Fruit fly (Drosophila melanogaster) whole organism, embryonic: ENCODE measurements around the gene Lztr1.

ENCODE experiments used
- Aef1 ChIP-seq: fragments of 200-800 bp; sonication (Bioruptor generic); IDR thresholded peaks from 3 replicates; pipeline ENCODE4 v1.3.6; 2022; ENCODE audit warnings: missing biosample characterization, missing genetic modification characterization
- Bdp1 ChIP-seq: fragments of 200-800 bp; sonication (Bioruptor generic); optimal IDR thresholded peaks from 3 replicates; lab custom pipeline; 2016; ENCODE audit warnings: missing biosample characterization, missing genetic modification characterization
- CG12219 ChIP-seq: fragments of 200-800 bp; sonication (Bioruptor generic); optimal IDR thresholded peaks from 3 replicates; lab custom pipeline; 2018; ENCODE audit warnings: missing biosample characterization, mild to moderate bottlenecking, missing genetic modification characterization
- CG13424 ChIP-seq: fragments of 200-800 bp; sonication (Bioruptor generic); optimal IDR thresholded peaks from 2 replicates; lab custom pipeline; 2019; ENCODE audit warnings: missing biosample characterization, mild to moderate bottlenecking, missing genetic modification characterization, moderate library complexity
- CG13894 ChIP-seq: fragments of 200-800 bp; sonication (Bioruptor generic); optimal IDR thresholded peaks from 3 replicates; lab custom pipeline; 2018; ENCODE audit warnings: missing biosample characterization, mild to moderate bottlenecking, missing genetic modification characterization, moderate library complexity
- CG17385 ChIP-seq: fragments of 200-800 bp; sonication (Bioruptor generic); optimal IDR thresholded peaks from 3 replicates; lab custom pipeline; 2018; ENCODE audit warnings: missing biosample characterization, mild to moderate bottlenecking, missing genetic modification characterization
- CG17829 ChIP-seq: fragments of 200-800 bp; optimal IDR thresholded peaks from 2 replicates; lab custom pipeline; 2019; ENCODE audit warnings: missing biosample characterization, mild to moderate bottlenecking, missing genetic modification characterization, moderate library complexity
- CG31224 ChIP-seq: fragments of 200-800 bp; sonication (Bioruptor generic); IDR thresholded peaks from 2 replicates; pipeline ENCODE4 v1.3.6; 2022; ENCODE audit warnings: missing biosample characterization, missing genetic modification characterization
- CG3838 ChIP-seq: fragments of 200-800 bp; sonication (Bioruptor generic); optimal IDR thresholded peaks from 3 replicates; lab custom pipeline; 2016; ENCODE audit warnings: missing biosample characterization, missing genetic modification characterization
- CG5953 ChIP-seq: fragments of 200-800 bp; sonication (Bioruptor generic); IDR thresholded peaks from 2 replicates; pipeline ENCODE4 v1.3.6; 2022; ENCODE audit warnings: missing biosample characterization, missing genetic modification characterization
- CG7987 ChIP-seq: fragments of 200-800 bp; sonication (Bioruptor generic); optimal IDR thresholded peaks from 2 replicates; lab custom pipeline; 2018; ENCODE audit warnings: missing biosample characterization, mild to moderate bottlenecking, missing genetic modification characterization, moderate library complexity
- CG9609 ChIP-seq: fragments of 200-800 bp; sonication (Bioruptor generic); optimal IDR thresholded peaks from 3 replicates; lab custom pipeline; 2016; ENCODE audit warnings: missing biosample characterization, missing genetic modification characterization
- CkIIα-i1 ChIP-seq: fragments of 200-800 bp; sonication (Bioruptor generic); IDR thresholded peaks from 2 replicates; pipeline ENCODE4 v1.3.6; 2022; ENCODE audit warnings: missing biosample characterization, missing genetic modification characterization
- D ChIP-seq, 2 experiments: fragments of 200-800 bp in 1 of 2; fragments of >200 bp in 1 of 2; sonication (Bioruptor generic) in 1 of 2; optimal IDR thresholded peaks; 2 replicates in 1 of 2; 3 replicates in 1 of 2; lab custom pipeline; 2017; ENCODE audit warnings: mild to moderate bottlenecking in 1 of 2, missing biosample characterization in 1 of 2, missing genetic modification characterization in 1 of 2, missing genetic modification reagents in 1 of 2
- Dip3 ChIP-seq: fragments of 200-800 bp; sonication (Bioruptor generic); optimal IDR thresholded peaks from 3 replicates; lab custom pipeline; 2016; ENCODE audit warnings: missing biosample characterization, missing genetic modification characterization
- E2f2 ChIP-seq: fragments of 200-800 bp; sonication (Bioruptor generic); IDR thresholded peaks from 2 replicates; pipeline ENCODE4 v1.3.6; 2022; ENCODE audit warnings: missing biosample characterization, missing genetic modification characterization
- ERR ChIP-seq: fragments of 200-800 bp; sonication (Bioruptor generic); optimal IDR thresholded peaks from 2 replicates; lab custom pipeline; 2016; ENCODE audit warnings: missing biosample characterization, missing genetic modification characterization
- Fer3 ChIP-seq: fragments of 200-800 bp; sonication (Bioruptor generic); optimal IDR thresholded peaks from 2 replicates; lab custom pipeline; 2018; ENCODE audit warnings: missing biosample characterization, mild to moderate bottlenecking, missing genetic modification characterization, moderate library complexity
- Hr39 ChIP-seq: fragments of >200 bp; optimal IDR thresholded peaks from 2 replicates; lab custom pipeline; 2017
- Mad ChIP-seq: fragments of 200-800 bp; sonication (Bioruptor generic); optimal IDR thresholded peaks from 2 replicates; lab custom pipeline; 2016; ENCODE audit warnings: missing biosample characterization, missing genetic modification characterization
- Max ChIP-seq: fragments of 200-800 bp; sonication (Bioruptor generic); optimal IDR thresholded peaks from 2 replicates; lab custom pipeline; 2016; ENCODE audit warnings: missing biosample characterization, mild to moderate bottlenecking, missing genetic modification characterization
- NFAT ChIP-seq: fragments of 200-800 bp; sonication (Bioruptor generic); IDR thresholded peaks from 2 replicates; pipeline ENCODE4 v1.3.6; 2022; ENCODE audit warnings: missing biosample characterization, missing genetic modification characterization
- PHDP ChIP-seq: fragments of 200-800 bp; sonication (Bioruptor generic); optimal IDR thresholded peaks from 3 replicates; lab custom pipeline; 2018; ENCODE audit warnings: missing biosample characterization, mild to moderate bottlenecking, missing genetic modification characterization, moderate library complexity
- Pdp1 ChIP-seq, 2 experiments: fragments of 200-800 bp; sonication (Bioruptor generic); optimal IDR thresholded peaks; 3 replicates each; lab custom pipeline; 2016; ENCODE audit warnings: missing biosample characterization in 2 of 2, missing genetic modification characterization in 2 of 2, mild to moderate bottlenecking in 1 of 2, moderate library complexity in 1 of 2
- Rfx ChIP-seq: fragments of 200-800 bp; sonication (Bioruptor generic); IDR thresholded peaks from 2 replicates; pipeline ENCODE4 v1.3.6; 2022; ENCODE audit warnings: missing biosample characterization, missing genetic modification characterization
- Spps ChIP-seq: fragments of 200-800 bp; sonication (Bioruptor generic); optimal IDR thresholded peaks from 2 replicates; lab custom pipeline; 2018; ENCODE audit warnings: missing biosample characterization, mild to moderate bottlenecking, missing genetic modification characterization
- Usf ChIP-seq: fragments of 200-800 bp; sonication (Bioruptor generic); optimal IDR thresholded peaks from 2 replicates; lab custom pipeline; 2017; ENCODE audit warnings: missing genotype, missing biosample characterization, missing genetic modification characterization
- amos ChIP-seq: fragments of 200-800 bp; sonication (Bioruptor generic); IDR thresholded peaks from 2 replicates; pipeline ENCODE4 v1.3.6; 2022; ENCODE audit warnings: missing biosample characterization, missing genetic modification characterization; ENCODE audit not compliant: partially characterized antibody
- az2 ChIP-seq: fragments of 200-800 bp; sonication (Bioruptor generic); optimal IDR thresholded peaks from 3 replicates; lab custom pipeline; 2016; ENCODE audit warnings: missing biosample characterization, missing genetic modification characterization
- cg ChIP-seq: fragments of 200-800 bp; sonication (Bioruptor generic); optimal IDR thresholded peaks from 3 replicates; lab custom pipeline; 2019; ENCODE audit warnings: missing biosample characterization, mild to moderate bottlenecking, missing genetic modification characterization, moderate library complexity
- ci ChIP-seq: fragments of 200-800 bp; sonication (Bioruptor generic); IDR thresholded peaks from 3 replicates; pipeline ENCODE4 v1.3.6; 2022; ENCODE audit warnings: missing biosample characterization, missing genetic modification characterization
- crp ChIP-seq, 2 experiments: fragments of 200-800 bp; sonication (Bioruptor generic); optimal IDR thresholded peaks; 2 replicates in 1 of 2; 3 replicates in 1 of 2; lab custom pipeline; 2017; ENCODE audit warnings: missing biosample characterization in 2 of 2, missing genetic modification characterization in 2 of 2, mild to moderate bottlenecking in 1 of 2, moderate library complexity in 1 of 2
- exex ChIP-seq: fragments of 200-800 bp; sonication (Bioruptor generic); optimal IDR thresholded peaks from 4 replicates; lab custom pipeline; 2018; ENCODE audit warnings: missing biosample characterization, mild to moderate bottlenecking, missing genetic modification characterization, moderate library complexity
- inv ChIP-seq: fragments of 200-800 bp; sonication (Bioruptor generic); IDR thresholded peaks from 2 replicates; pipeline ENCODE4 v1.3.6; 2022; ENCODE audit warnings: missing biosample characterization, missing genetic modification characterization; ENCODE audit not compliant: partially characterized antibody
- oc ChIP-seq: fragments of 200-800 bp; sonication (Bioruptor generic); optimal IDR thresholded peaks from 2 replicates; lab custom pipeline; 2018; ENCODE audit warnings: missing biosample characterization, mild to moderate bottlenecking, missing genetic modification characterization, moderate library complexity
- psq ChIP-seq: fragments of 200-800 bp; sonication (Bioruptor generic); optimal IDR thresholded peaks from 2 replicates; lab custom pipeline; 2017; ENCODE audit warnings: missing biosample characterization, missing genetic modification characterization
- run ChIP-seq: fragments of 200-800 bp; sonication (Bioruptor generic); optimal IDR thresholded peaks from 3 replicates; lab custom pipeline; 2018; ENCODE audit warnings: missing biosample characterization, mild to moderate bottlenecking, missing genetic modification characterization
- sqz ChIP-seq: fragments of 200-800 bp; sonication (Bioruptor generic); optimal IDR thresholded peaks from 3 replicates; lab custom pipeline; 2018; ENCODE audit warnings: missing biosample characterization, mild to moderate bottlenecking, missing genetic modification characterization
- tin ChIP-seq: fragments of 200-800 bp; sonication (Bioruptor generic); optimal IDR thresholded peaks from 3 replicates; lab custom pipeline; 2016; ENCODE audit warnings: missing biosample characterization, missing genetic modification characterization
- trh ChIP-seq: fragments of 200-800 bp; sonication (Bioruptor generic); optimal IDR thresholded peaks from 2 replicates; lab custom pipeline; 2016; ENCODE audit warnings: missing biosample characterization, missing genetic modification characterization
- tx ChIP-seq: fragments of 200-800 bp; sonication (Bioruptor generic); optimal IDR thresholded peaks from 2 replicates; lab custom pipeline; 2016; ENCODE audit warnings: missing biosample characterization, missing genetic modification characterization

The Lztr1 gene

DNA sequence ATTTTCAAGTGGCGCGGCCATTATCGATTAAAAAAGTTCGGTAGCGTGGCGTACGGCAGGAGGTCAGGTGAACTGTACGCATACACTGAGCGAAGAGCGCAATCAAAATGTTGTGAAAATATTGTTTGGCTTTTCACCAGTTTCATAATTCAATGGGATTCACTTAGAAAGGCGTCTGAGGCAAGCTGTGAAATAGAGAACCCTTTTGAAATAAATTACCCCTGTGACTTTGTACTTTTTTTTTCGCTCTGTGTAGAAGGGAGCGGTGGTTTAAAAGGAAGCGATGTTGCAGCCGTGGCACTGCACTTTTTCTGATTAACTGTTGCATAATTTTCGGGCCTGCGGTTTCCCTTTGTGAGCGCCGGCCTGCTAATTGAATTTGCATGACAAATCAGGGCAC lies 53.6 kb downstream of the Lztr1 start (continued):
- no peak for TF ChIP-seq E2f2 (GFP tag; lab: Robert Waterston, UW)
- TF ChIP-seq az2 (GFP tag; lab: Kevin White, UChicago) = no peak
- no peak for TF ChIP-seq Hr39 (lab: Kevin White, UChicago)
- no peak for TF ChIP-seq Spps (tag; lab: Kevin White, UChicago)
- TF ChIP-seq CG13424 (tag; lab: Kevin White, UChicago) = peak; percentile 23
- TF ChIP-seq Pdp1 (GFP tag; optimal IDR thresholded peaks at IDR 0.05; lab: Kevin White, UChicago) = peak in 1 of 2 experiments; percentile 5
- TF ChIP-seq Aef1 (GFP tag; lab: Robert Waterston, UW) = no peak
- no peak for TF ChIP-seq amos (GFP tag; lab: Robert Waterston, UW)
- TF ChIP-seq psq (GFP tag; lab: Kevin White, UChicago) = no peak
- TF ChIP-seq CG17829 (tag; lab: Kevin White, UChicago) = no peak
- no peak for TF ChIP-seq Bdp1 (GFP tag; lab: Kevin White, UChicago)
- TF ChIP-seq inv (GFP tag; lab: Robert Waterston, UW) = no peak
- TF ChIP-seq CG5953 = no peak
- TF ChIP-seq Usf (GFP tag; lab: Kevin White, UChicago) = no peak
- TF ChIP-seq CG9609 (GFP tag; lab: Kevin White, UChicago) = no peak
- TF ChIP-seq sqz = no peak
- TF ChIP-seq oc (tag; lab: Kevin White, UChicago) = no peak
- no peak for TF ChIP-seq CkIIα-i1 (GFP tag; lab: Robert Waterston, UW)
- peak; percentile 20 for TF ChIP-seq tin (GFP tag; lab: Kevin White, UChicago)
- no peak for TF ChIP-seq run (tag; lab: Kevin White, UChicago)
- TF ChIP-seq CG12219 = no peak
- TF ChIP-seq CG17385 (GFP tag; lab: Kevin White, UChicago) = no peak
- no peak for TF ChIP-seq CG31224 (GFP tag; lab: Robert Waterston, UW)
- no peak for TF ChIP-seq CG13894 (tag; lab: Kevin White, UChicago)
- TF ChIP-seq PHDP (tag; lab: Kevin White, UChicago) = no peak
- TF ChIP-seq exex (tag; lab: Kevin White, UChicago) = no peak
- TF ChIP-seq tx = no peak
- TF ChIP-seq Rfx (GFP tag; lab: Robert Waterston, UW) = no peak
- no peak for TF ChIP-seq ERR (GFP tag; lab: Kevin White, UChicago)
- no peak for TF ChIP-seq trh
- no peak for TF ChIP-seq D (optimal IDR thresholded peaks at IDR 0.05; lab: Kevin White, UChicago)
- no peak for TF ChIP-seq D (GFP tag; optimal IDR thresholded peaks at IDR 0.05; lab: Kevin White, UChicago)
- no peak for TF ChIP-seq Dip3 (GFP tag; lab: Kevin White, UChicago)
- no peak for TF ChIP-seq ci (GFP tag; lab: Robert Waterston, UW)
- no peak for TF ChIP-seq Mad
- TF ChIP-seq CG7987 (GFP tag; lab: Kevin White, UChicago) = no peak
- no peak for TF ChIP-seq Max
- no peak for TF ChIP-seq crp (GFP tag; optimal IDR thresholded peaks at IDR 0.05; lab: Kevin White, UChicago)
- TF ChIP-seq CG3838 (GFP tag; lab: Kevin White, UChicago) = no peak
- TF ChIP-seq cg (GFP tag; lab: Kevin White, UChicago) = no peak
- TF ChIP-seq Fer3 = no peak
- no peak for TF ChIP-seq NFAT
